Fruit fly (Drosophila melanogaster) whole organism: ENCODE results near the gene ntc.

Experiments used
- CG8478 ChIP-seq: fragments of >200 bp; optimal IDR thresholded peaks from 2 replicates; lab custom pipeline; 2018; ENCODE audit warnings: inconsistent platforms
- Dll ChIP-seq: fragments of >200 bp; optimal IDR thresholded peaks from 2 replicates; lab custom pipeline; 2017
- EcR ChIP-seq, 2 experiments: fragments of >200 bp; optimal IDR thresholded peaks; 2 replicates each; lab custom pipeline; 2017; ENCODE audit warnings: missing biosample characterization in 2 of 2, missing genetic modification characterization in 2 of 2, missing genetic modification reagents in 2 of 2
- pan ChIP-seq: fragments of >200 bp; optimal IDR thresholded peaks from 2 replicates; lab custom pipeline; 2017
- psq ChIP-seq: fragments of >200 bp; optimal IDR thresholded peaks from 2 replicates; lab custom pipeline; 2017
- usp ChIP-seq: fragments of >200 bp; optimal IDR thresholded peaks from 2 replicates; lab custom pipeline; 2017; ENCODE audit warnings: missing biosample characterization, missing genetic modification characterization, mixed read lengths

Gene ntc

DNA sequence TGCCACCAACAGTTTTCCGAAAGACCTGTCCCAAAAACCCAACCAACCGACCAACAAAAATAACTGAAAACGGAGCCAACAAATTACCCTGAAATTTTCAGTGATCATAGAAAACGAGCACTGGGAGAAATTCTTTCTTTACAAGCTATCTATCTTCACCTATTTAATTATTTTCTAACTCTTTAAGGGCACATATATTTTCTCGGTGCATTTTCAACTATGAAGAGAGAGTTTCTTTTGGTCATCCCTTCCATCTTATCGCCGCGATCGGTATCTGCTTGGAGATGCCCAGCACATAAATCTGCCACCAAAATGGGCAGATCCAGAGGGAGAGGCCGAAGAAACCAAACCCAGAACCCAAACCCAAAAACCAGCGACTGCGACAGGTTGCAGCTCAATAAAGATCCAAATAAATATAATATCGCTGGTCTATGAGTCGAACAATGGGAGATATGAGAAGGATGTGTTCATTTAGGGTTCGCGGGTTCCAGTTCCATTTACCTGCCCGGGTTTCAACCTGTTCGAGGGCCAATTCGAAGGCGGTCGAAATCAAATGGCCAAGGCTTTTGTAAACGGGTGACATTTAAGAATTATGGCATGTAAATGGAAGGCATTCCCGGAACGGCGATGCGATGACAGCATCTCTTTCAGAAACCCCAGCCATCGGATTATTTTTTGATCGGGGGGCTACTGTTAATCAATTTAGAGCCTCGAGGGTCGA lies 36.9 kb upstream of the ntc start:
- no peak for TF ChIP-seq Dll (lab: Kevin White, UChicago)
- TF ChIP-seq psq (lab: Kevin White, UChicago), result no peak
- TF ChIP-seq CG8478 (lab: Kevin White, UChicago), result no peak
- TF ChIP-seq pan (lab: Kevin White, UChicago), result no peak
- TF ChIP-seq EcR (GFP tag; optimal IDR thresholded peaks at IDR 0.05; lab: Kevin White, UChicago), result no peak
- TF ChIP-seq usp (GFP tag; lab: Kevin White, UChicago), result no peak

DNA sequence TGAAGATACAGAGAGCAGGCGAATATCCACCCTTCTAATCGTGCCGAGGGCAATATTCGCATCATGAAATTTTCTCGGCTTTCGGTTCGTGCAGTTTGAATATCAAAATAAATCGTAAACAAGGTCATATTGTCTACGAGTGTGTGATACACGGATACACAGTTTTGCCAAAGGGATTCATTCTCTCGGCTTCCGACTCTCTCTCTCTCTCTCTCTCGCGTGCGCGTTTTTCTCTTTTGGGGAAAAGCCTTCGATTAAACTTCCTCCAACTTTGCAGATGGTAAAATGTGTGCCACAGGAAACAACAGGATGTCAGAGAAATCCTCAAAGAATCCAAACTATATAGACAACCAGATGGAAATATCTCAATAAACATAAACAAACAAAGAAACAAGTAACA lies 21.9 kb upstream of the ntc start:
- TF ChIP-seq EcR (GFP tag; optimal IDR thresholded peaks at IDR 0.05; lab: Kevin White, UChicago), result no peak
- TF ChIP-seq usp (GFP tag; lab: Kevin White, UChicago), result no peak
- no peak for TF ChIP-seq psq (lab: Kevin White, UChicago)

DNA sequence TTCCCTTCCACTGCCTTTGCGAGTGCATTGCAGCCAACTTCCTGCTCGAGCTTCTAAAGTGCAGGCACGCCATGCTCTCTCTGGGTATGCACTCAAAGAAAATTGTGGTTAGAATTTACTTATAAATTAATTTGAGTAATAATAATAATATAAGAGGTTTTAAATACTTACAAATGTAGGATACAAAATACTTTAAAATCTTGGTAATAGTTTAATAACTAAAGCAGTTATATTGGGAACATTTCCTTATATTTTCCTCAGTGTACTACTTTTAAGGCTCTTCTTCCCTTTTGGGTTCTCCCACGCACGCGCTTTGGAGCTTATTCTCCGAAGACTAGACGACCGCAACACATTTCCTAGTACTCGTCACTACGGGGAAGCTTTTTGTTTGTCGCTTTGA lies 20.3 kb upstream of the ntc start:
- no peak for TF ChIP-seq Dll (lab: Kevin White, UChicago)
- TF ChIP-seq EcR (GFP tag; optimal IDR thresholded peaks at IDR 0.05; lab: Kevin White, UChicago), result no peak
- TF ChIP-seq CG8478 (lab: Kevin White, UChicago), result no peak
- TF ChIP-seq usp (GFP tag; lab: Kevin White, UChicago), result no peak
- TF ChIP-seq psq (lab: Kevin White, UChicago), result no peak
- TF ChIP-seq pan (lab: Kevin White, UChicago), result no peak

DNA sequence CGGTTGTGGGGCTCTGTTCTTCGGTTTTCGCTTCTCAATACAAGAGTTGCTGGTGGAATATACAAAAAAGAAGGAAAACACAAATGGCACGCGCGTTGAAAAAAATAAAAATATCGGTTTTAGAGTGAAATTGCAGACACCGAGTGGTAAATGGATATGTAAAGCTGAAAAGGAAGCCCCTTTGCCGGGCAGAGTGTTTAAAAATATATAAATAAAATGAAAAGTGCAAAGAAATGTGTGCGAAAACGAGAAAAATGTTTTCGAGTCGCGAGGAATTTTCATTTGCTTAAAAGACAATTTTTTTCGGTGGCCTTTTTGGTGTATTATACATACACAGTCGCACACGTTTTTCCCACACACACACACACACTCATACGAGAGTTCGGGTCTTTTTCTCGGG lies 19.6 kb upstream of the ntc start:
- TF ChIP-seq psq (lab: Kevin White, UChicago) (no peak), CG8478 (lab: Kevin White, UChicago) (no peak), Dll (lab: Kevin White, UChicago) (no peak), pan (lab: Kevin White, UChicago) (no peak), usp (GFP tag; lab: Kevin White, UChicago) (no peak), EcR (GFP tag; optimal IDR thresholded peaks at IDR 0.05; lab: Kevin White, UChicago) (no peak)

DNA sequence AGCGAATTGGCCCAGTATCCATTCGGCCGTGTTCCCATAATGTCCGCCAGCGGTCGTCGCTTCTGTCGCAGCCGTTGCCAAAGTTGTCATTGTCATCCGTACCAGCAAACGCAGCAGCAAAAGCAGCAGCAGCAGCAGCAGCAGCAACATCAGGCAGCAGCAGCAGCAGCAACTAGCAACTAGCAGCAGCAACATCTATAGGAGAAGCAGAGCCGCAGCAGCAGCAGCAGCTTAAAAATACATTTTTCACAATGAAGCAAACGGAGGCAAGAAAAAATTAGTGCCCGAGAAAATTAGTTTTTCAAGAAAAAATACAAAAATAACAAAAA lies 19.2 kb upstream of the ntc start:
- TF ChIP-seq psq (lab: Kevin White, UChicago), result no peak
- TF ChIP-seq CG8478 (lab: Kevin White, UChicago), result no peak
- no peak for TF ChIP-seq Dll (lab: Kevin White, UChicago)

DNA sequence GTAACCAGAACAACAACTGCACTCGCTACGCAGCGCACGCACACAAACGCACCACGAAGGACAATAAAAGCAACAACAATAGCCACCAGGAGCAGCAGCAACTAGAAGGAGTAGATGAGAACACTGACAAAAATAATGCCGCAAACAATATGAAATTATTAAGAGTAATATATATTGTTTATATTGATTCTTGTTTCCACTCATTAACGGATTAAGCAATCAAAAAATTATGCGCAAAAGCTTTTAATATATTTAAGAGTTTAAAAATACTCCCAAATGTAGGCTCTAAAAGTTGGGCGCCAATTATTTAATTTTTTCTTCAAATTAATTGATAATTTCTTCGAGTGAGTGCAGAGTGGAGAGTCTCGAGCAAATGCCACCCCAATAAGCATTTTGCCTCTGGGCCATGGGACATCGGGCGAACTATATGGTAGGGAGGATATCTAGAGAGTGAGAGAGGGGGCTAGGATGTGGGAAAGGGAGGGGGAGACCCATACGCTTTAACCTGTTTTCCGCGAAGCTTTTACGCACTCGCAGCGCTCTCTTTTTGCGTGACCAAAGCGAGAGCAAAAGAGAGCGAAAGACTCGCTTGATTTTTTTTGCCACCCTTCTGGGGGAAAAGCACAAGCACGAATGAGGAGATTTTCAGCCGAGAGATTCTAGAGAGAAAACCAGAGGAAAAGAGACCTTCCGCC lies 18.7 kb upstream of the ntc start, which contains the start of gene Rdh:
Rdh (plus strand) TSS at position 660 of the 695 bp plus-strand sequence.
- TF ChIP-seq EcR (GFP tag; optimal IDR thresholded peaks at IDR 0.05; lab: Kevin White, UChicago) (no peak), CG8478 (lab: Kevin White, UChicago) (no peak), usp (GFP tag; lab: Kevin White, UChicago) (no peak), pan (lab: Kevin White, UChicago) (no peak), psq (lab: Kevin White, UChicago) (no peak), Dll (lab: Kevin White, UChicago) (no peak)

DNA sequence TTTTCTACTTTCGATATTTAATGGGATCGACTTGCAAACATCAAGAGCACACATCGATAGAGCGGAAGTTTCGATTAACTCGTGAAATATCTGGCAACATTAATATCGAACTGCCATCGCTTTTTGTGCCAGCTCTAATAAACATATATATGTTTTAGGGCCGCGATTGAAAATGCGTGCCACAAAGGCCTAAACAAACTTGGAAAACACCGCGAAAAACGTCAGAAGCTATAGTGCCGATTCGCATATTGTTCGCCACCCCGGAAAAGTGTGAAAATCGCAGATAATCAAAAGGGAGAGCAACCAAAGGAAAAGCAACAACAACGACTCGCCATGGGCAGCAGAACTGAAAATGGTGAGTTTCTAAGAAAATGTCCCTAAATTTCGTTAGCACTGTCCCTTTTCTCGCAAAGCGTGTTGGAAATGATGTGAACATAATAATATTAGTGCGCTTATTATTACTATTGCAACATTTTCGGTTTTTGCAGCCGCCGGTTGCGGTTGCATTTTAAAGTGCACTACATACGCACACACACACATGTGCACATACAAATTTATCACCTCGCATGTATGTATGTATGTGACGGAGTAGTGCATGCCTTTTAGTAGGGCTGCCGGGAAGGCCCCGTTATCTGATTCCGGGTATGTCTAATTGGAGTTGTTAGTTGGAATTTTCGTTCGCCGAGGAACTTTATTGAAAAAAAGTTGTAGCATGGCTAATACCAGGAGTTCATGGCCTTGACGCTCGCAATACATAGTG lies 12.5 kb upstream of the ntc start, which contains the start of gene enc:
enc (plus strand) TSS at position 114 of the 760 bp plus-strand sequence.
- TF ChIP-seq CG8478 (lab: Kevin White, UChicago) (no peak), pan (lab: Kevin White, UChicago) (no peak), EcR (GFP tag; optimal IDR thresholded peaks at IDR 0.05; lab: Kevin White, UChicago) (no peak), Dll (lab: Kevin White, UChicago) (no peak), psq (lab: Kevin White, UChicago) (no peak)

DNA sequence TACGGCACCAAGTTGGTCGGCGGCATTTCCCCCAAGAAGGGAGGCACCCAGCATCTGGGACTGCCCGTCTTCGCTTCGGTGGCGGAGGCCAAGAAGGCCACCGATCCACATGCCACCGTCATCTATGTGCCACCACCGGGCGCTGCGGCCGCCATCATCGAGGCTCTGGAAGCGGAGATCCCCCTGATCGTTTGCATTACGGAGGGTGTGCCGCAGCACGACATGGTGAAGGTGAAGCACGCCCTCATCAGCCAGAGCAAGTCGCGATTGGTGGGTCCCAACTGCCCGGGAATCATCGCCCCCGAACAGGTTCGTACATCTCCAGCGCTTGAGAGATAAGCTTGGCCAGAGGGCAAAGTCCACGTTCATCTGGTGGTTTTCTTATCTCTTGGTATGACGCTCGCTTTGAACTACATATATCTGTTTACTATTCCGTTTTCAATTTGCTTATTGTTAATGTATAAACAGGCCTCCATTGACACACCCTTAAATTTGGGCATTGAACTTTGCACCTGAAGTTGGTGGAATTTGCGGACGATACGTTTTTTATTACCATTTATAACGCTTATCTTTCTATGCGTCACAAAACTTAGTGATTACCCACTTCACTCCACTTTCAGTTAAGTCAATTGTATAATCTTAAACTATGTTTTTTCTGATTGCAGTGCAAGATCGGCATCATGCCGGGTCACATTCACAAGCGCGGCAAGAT lies 10.7 kb upstream of the ntc start:
- TF ChIP-seq Dll (lab: Kevin White, UChicago), result no peak
- TF ChIP-seq psq (lab: Kevin White, UChicago), result no peak
- no peak for TF ChIP-seq usp (GFP tag; lab: Kevin White, UChicago)
- TF ChIP-seq EcR (GFP tag; optimal IDR thresholded peaks at IDR 0.05; lab: Kevin White, UChicago), result no peak
- no peak for TF ChIP-seq pan (lab: Kevin White, UChicago)
- no peak for TF ChIP-seq CG8478 (lab: Kevin White, UChicago)

DNA sequence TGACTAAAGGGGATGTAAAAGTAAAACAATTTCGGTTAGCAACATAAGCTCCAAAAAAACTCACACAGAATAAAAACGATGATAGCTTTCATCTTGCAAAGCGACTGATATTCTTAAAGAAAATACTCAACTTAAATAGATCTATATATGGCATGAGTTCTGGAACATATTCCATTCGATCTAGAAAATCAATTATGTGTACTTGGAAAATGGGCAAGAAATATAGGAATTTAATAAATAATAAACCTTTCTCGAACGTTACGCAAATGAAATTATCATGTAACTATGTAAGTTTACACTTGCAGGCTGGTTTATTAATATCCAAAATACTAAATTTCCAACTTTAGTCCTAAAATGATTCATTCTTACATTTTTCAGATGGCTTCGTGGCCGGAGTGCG lies 10.0 kb upstream of the ntc start, which contains the start of gene Acp63F:
Acp63F (minus strand) TSS at position 101 of the 400 bp plus-strand sequence.
- no peak for TF ChIP-seq EcR (GFP tag; optimal IDR thresholded peaks at IDR 0.05; lab: Kevin White, UChicago)
- no peak for TF ChIP-seq pan (lab: Kevin White, UChicago)
- TF ChIP-seq psq (lab: Kevin White, UChicago), result no peak
- TF ChIP-seq Dll (lab: Kevin White, UChicago), result no peak

DNA sequence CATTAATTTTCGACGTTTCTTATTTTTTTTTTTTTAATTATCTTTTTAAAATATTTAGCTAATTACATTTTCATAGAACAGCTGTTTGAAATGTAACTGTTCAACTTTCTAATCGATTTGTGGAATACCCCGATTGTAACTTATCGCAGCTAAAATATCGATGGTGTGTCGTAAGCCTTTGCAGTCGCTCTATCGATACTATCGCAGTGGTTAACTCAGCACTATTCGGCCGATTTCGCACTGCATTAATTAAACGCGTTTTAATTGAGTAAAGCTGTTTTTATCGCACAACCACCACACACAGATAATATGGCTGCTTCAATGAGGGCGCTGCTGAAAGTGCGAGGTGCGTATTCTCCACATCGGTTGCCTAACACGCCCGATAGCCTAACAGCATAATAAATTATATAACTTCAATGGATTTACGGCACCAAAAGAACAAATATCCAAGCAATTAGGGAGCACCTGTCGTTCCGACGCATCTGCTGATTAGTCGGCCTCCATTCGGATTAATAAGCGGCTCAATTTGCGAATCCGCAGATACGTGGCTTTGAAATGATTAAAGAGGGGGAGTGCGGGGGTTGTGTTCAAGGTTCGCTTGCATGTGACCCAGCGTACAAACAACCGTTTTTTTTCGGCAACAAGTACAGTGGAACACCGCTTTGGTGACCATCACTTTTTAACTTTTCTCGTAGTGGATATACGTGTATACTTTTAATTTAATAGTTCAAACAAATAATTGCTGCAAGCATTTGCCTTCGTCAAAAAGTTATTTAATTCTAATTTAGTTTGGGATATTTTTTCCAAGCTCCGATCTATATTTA lies 8.0 kb upstream of the ntc start, which contains the start of gene Scsalpha1:
Scsalpha1 (plus strand) TSS at position 202 of the 824 bp plus-strand sequence.
- no peak for TF ChIP-seq psq (lab: Kevin White, UChicago)
- TF ChIP-seq usp (GFP tag; lab: Kevin White, UChicago), result no peak
- TF ChIP-seq EcR (GFP tag; optimal IDR thresholded peaks at IDR 0.05; lab: Kevin White, UChicago), result no peak
- TF ChIP-seq Dll (lab: Kevin White, UChicago), result no peak
- no peak for TF ChIP-seq pan (lab: Kevin White, UChicago)
- TF ChIP-seq CG8478 (lab: Kevin White, UChicago), result no peak
